Worm (Caenorhabditis elegans): ENCODE results near the gene aak-1.

Gene aak-1

ce11 chrIII:8782080-8782479 lies 21.2 kb upstream of the aak-1 start (continued):
- no peak for TF ChIP-seq duxl-1 (tag; optimal IDR thresholded peaks at IDR 0.05; ENCODE audit: poor library complexity)
- TF ChIP-seq lin-38 (GFP tag; IDR thresholded peaks at IDR 0.05): no peak
- TF ChIP-seq daf-12 (tag; optimal IDR thresholded peaks at IDR 0.05): no peak
- no peak for TF ChIP-seq zfp-3 (GFP tag; conservative IDR thresholded peaks at IDR 0.05)
- no peak for TF ChIP-seq nhr-76 (tag; optimal IDR thresholded peaks at IDR 0.05)
- no peak for TF ChIP-seq ceh-44 (GFP tag; IDR thresholded peaks at IDR 0.05)
- TF ChIP-seq mdl-1 (tag; optimal IDR thresholded peaks at IDR 0.05): peak in 1 of 2 experiments; percentile 45
- no peak for TF ChIP-seq R02D3.7 (tag; optimal IDR thresholded peaks at IDR 0.05)
- no peak for TF ChIP-seq Y75B8A.6 (GFP tag; IDR thresholded peaks at IDR 0.05)
- TF ChIP-seq nhr-102 (tag; optimal IDR thresholded peaks at IDR 0.05): no peak
- TF ChIP-seq zag-1 (tag; optimal IDR thresholded peaks at IDR 0.05): no peak
- no peak for TF ChIP-seq set-16 (GFP tag; IDR thresholded peaks at IDR 0.05)
- peak in 1 of 2 experiments; percentile 47 for TF ChIP-seq lsy-2 (tag; optimal IDR thresholded peaks at IDR 0.05)
- TF ChIP-seq hlh-30 (tag; optimal IDR thresholded peaks at IDR 0.05; ENCODE audit: insufficient read depth): peak; percentile 52
- TF ChIP-seq nhr-77 (tag; optimal IDR thresholded peaks at IDR 0.05): no peak
- TF ChIP-seq tag-97 (GFP tag; IDR thresholded peaks at IDR 0.05): no peak
- TF ChIP-seq spr-1 (tag; optimal IDR thresholded peaks at IDR 0.05): no peak
- no peak for TF ChIP-seq zfp-2 (tag; optimal IDR thresholded peaks at IDR 0.05)
- TF ChIP-seq dmd-8 (GFP tag; IDR thresholded peaks at IDR 0.05): no peak
- no peak for TF ChIP-seq madf-5 (GFP tag; IDR thresholded peaks at IDR 0.05)
- no peak for TF ChIP-seq T26A8.4 (GFP tag; IDR thresholded peaks at IDR 0.05)
- TF ChIP-seq arid-1 (GFP tag; conservative IDR thresholded peaks at IDR 0.05): no peak
- TF ChIP-seq hmg-1.1 (GFP tag; IDR thresholded peaks at IDR 0.05): no peak
- TF ChIP-seq daf-8 (GFP tag; IDR thresholded peaks at IDR 0.05): no peak
- TF ChIP-seq F49E8.2 (tag; optimal IDR thresholded peaks at IDR 0.05; ENCODE audit: borderline replicate concordance): no peak
- no peak for TF ChIP-seq F10B5.3 (tag; optimal IDR thresholded peaks at IDR 0.05)

DNA sequence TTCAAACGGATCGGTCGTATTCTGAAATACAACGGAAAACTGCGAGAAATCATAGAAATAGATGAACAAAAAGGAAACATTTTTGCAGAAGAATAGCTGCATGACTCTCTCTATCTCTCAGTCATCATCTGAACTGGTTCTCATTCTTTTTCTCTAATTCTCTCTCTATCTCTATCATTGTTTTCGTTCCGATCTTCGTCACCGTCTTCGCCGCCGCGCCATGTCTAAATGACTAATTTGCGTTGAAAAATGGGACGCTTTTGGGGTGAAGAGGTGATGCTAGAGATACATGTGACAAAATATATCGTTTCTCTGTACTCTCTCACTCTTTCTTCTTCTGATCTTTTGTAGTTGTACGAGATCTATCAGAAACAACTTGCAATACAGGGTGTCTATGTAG lies 19.6 kb upstream of the aak-1 start:
- TF ChIP-seq ZK546.5 (tag; optimal IDR thresholded peaks at IDR 0.05) (no peak), mxl-3 (GFP tag; optimal IDR thresholded peaks at IDR 0.05) (peak; percentile 74), nhr-11 (tag; optimal IDR thresholded peaks at IDR 0.05) (peak; percentile 48), nhr-48 (tag; optimal IDR thresholded peaks at IDR 0.05) (peak; percentile 52), lin-38 (GFP tag; IDR thresholded peaks at IDR 0.05) (no peak), dmd-6 (GFP tag; IDR thresholded peaks at IDR 0.05) (peak; percentile 45; the same call in 1 of the 2 replicates), nhr-28 (tag; optimal IDR thresholded peaks at IDR 0.05) (peak; percentile 81), unc-130 (GFP tag; optimal IDR thresholded peaks at IDR 0.05) (no peak), snpc-1.2 (GFP tag; IDR thresholded peaks at IDR 0.05) (no peak), egl-43 (GFP tag; IDR thresholded peaks at IDR 0.05) (no peak), unc-62 (GFP tag; optimal IDR thresholded peaks at IDR 0.05 in 1 of 2) (peak in 1 of 2 experiments; percentile 99), unc-62 (tag; optimal IDR thresholded peaks at IDR 0.05) (no peak), hlh-30 (tag; optimal IDR thresholded peaks at IDR 0.05; ENCODE audit: insufficient read depth) (peak; percentile 84), aly-2 (tag; optimal IDR thresholded peaks at IDR 0.05) (no peak), aha-1 (tag) (peak; percentile 18), arid-1 (GFP tag; conservative IDR thresholded peaks at IDR 0.05) (no peak), mdl-1 (tag; optimal IDR thresholded peaks at IDR 0.05) (peak; percentile 49 to 89), dmd-9 (GFP tag; IDR thresholded peaks at IDR 0.05) (no peak), nhr-76 (tag; optimal IDR thresholded peaks at IDR 0.05) (no peak), mep-1 (tag; optimal IDR thresholded peaks at IDR 0.05) (peak; percentile 50), ceh-20 (GFP tag; IDR thresholded peaks at IDR 0.05) (0 out of 2 replicates have a peak, but pooled peaks have one; percentile 8), dve-1 (tag; optimal IDR thresholded peaks at IDR 0.05; ENCODE audit: insufficient read depth) (peak; percentile 33), hlh-11 (tag; optimal IDR thresholded peaks at IDR 0.05) (peak; percentile 89), tag-97 (GFP tag; IDR thresholded peaks at IDR 0.05) (no peak), lsy-2 (tag; optimal IDR thresholded peaks at IDR 0.05) (peak in 1 of 2 experiments; percentile 43), F44E2.7 (GFP tag; IDR thresholded peaks at IDR 0.05) (no peak), daf-16 (GFP tag; optimal IDR thresholded peaks at IDR 0.05) (no peak), daf-16 (tag; optimal IDR thresholded peaks at IDR 0.05) (no peak), madf-5 (GFP tag; IDR thresholded peaks at IDR 0.05) (no peak), F10B5.3 (tag; optimal IDR thresholded peaks at IDR 0.05) (no peak), mes-2 (tag; optimal IDR thresholded peaks at IDR 0.05; ENCODE audit: poor library complexity, severe bottlenecking) (peak; percentile 9), madf-9 (GFP tag; conservative IDR thresholded peaks at IDR 0.05) (no peak), ceh-28 (tag; optimal IDR thresholded peaks at IDR 0.05) (no peak)

All from whole organism, L4 larva.